Fruit fly (Drosophila melanogaster): ENCODE measurements around the gene Pi3K21B.

dm6 chr2L:319159-319558 lies 21.5 kb downstream of the Pi3K21B start, which contains the start of gene CG11912:
- TF ChIP-seq brk (GFP tag; optimal IDR thresholded peaks at IDR 0.05) (no peak), Myc (optimal IDR thresholded peaks at IDR 0.05) (no peak), Vsx2 (GFP tag; optimal IDR thresholded peaks at IDR 0.05; ENCODE audit: partially characterized antibody) (no peak), h (GFP tag; optimal IDR thresholded peaks at IDR 0.05) (no peak), psq (GFP tag; optimal IDR thresholded peaks at IDR 0.05) (no peak), Dfd (GFP tag; optimal IDR thresholded peaks at IDR 0.05) (no peak), Hnf4 (GFP tag; optimal IDR thresholded peaks at IDR 0.05) (no peak), Hr78 (GFP tag; optimal IDR thresholded peaks at IDR 0.05) (no peak)
